Worm (Caenorhabditis elegans): ENCODE data around the gene T16G12.6.

T16G12.6 gene

DNA sequence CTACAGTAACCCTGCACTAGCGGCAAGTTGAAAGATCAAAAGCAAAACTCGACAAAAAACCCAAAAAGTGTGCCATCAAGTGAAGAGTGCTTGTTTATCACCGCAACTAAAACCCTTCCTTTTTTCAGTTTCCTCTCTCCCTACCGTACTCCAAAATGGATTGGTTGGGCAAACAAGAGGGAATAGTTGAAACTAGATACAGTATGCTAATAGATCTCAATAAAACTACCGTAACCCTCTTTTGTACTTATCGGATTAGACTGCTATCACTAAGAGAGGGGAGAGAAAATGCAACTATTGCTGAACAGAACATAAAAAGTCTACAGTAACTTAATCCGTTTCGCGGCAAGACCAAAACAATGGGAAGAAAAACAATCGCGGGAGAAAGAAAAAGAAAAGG is 26.0 kb downstream of the T16G12.6 start:
- TF ChIP-seq tab-1 (GFP tag; IDR thresholded peaks at IDR 0.05) = no peak
- no peak for TF ChIP-seq med-1 (GFP tag; optimal IDR thresholded peaks at IDR 0.05; ENCODE audit: insufficient read depth)
- TF ChIP-seq cog-1 (tag; optimal IDR thresholded peaks at IDR 0.05) = no peak
- no peak for TF ChIP-seq T22C8.4 (GFP tag; IDR thresholded peaks at IDR 0.05)
- no peak for TF ChIP-seq flt-1 (GFP tag; IDR thresholded peaks at IDR 0.05)
- no peak for TF ChIP-seq ztf-23 (GFP tag; IDR thresholded peaks at IDR 0.05)
- no peak for TF ChIP-seq ztf-29 (GFP tag; IDR thresholded peaks at IDR 0.05)
- no peak for TF ChIP-seq ref-1 (GFP tag; conservative IDR thresholded peaks at IDR 0.05)
- no peak for TF ChIP-seq klf-2 (GFP tag; conservative IDR thresholded peaks at IDR 0.05)

DNA sequence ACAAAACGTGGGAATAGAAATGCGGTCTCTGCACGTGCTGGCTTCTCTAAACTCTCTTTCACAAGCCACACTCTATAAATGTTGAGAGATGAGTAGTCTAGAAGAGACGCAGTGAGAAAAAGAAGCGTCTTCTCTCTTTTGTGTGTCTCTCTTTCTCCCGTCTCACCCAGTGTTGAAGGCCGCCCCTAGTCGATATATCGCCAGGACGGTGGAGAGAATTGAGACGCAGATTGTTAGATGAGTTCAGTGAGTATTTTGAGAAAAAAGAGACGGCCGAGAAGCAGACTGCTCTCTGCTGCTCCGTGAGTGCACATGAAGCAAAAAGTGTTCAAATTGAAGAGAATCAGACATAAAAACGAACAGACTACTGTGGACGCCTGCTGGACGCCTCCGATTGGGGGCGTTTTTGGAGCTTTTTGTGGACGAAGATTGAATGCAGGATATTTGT is 27.2 kb downstream of the T16G12.6 start:
- TF ChIP-seq med-1 (GFP tag; optimal IDR thresholded peaks at IDR 0.05; ENCODE audit: insufficient read depth) (no peak), T22C8.4 (GFP tag; IDR thresholded peaks at IDR 0.05) (0 out of 2 replicates have a peak, but pooled peaks have one; percentile 43), klf-2 (GFP tag; conservative IDR thresholded peaks at IDR 0.05) (no peak), cog-1 (tag; optimal IDR thresholded peaks at IDR 0.05) (peak; percentile 69), tab-1 (GFP tag; IDR thresholded peaks at IDR 0.05) (0 out of 2 replicates have a peak, but pooled peaks have one; percentile 47), ref-1 (GFP tag; conservative IDR thresholded peaks at IDR 0.05) (no peak), ztf-29 (GFP tag; IDR thresholded peaks at IDR 0.05) (0 out of 2 replicates have a peak, but pooled peaks have one; percentile 6), flt-1 (GFP tag; IDR thresholded peaks at IDR 0.05) (peak; percentile 64; the same call in 1 of the 2 replicates), ztf-23 (GFP tag; IDR thresholded peaks at IDR 0.05) (0 out of 2 replicates have a peak, but pooled peaks have one; percentile 48)

DNA sequence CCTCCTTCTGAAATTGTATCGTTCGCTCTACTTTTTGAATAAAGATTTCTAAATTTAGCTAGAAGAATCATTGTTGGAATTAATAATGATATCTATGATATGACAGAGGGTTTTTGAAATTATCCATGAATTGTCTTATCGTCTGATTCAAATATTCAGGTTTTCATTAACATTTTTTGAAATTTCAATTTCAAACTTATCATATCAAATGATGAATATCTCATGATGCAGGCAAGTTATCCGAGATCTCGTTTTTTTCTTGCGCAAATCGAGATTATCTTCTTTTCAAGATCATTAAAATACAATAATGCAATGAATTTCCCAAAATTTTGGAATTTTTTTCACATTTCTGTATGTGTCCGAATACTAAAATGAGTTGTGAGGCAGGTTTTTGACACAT is 28.6 kb downstream of the T16G12.6 start, which contains the start of gene spop-1:
spop-1 (minus strand) TSS at position 101 of the 400 bp plus-strand sequence.
- TF ChIP-seq T22C8.4 (GFP tag; IDR thresholded peaks at IDR 0.05) (no peak), med-1 (GFP tag; optimal IDR thresholded peaks at IDR 0.05; ENCODE audit: insufficient read depth) (no peak), flt-1 (GFP tag; IDR thresholded peaks at IDR 0.05) (no peak), ztf-23 (GFP tag; IDR thresholded peaks at IDR 0.05) (no peak), tab-1 (GFP tag; IDR thresholded peaks at IDR 0.05) (no peak), ztf-29 (GFP tag; IDR thresholded peaks at IDR 0.05) (no peak), ref-1 (GFP tag; conservative IDR thresholded peaks at IDR 0.05) (no peak), klf-2 (GFP tag; conservative IDR thresholded peaks at IDR 0.05) (no peak), cog-1 (tag; optimal IDR thresholded peaks at IDR 0.05) (no peak)

DNA sequence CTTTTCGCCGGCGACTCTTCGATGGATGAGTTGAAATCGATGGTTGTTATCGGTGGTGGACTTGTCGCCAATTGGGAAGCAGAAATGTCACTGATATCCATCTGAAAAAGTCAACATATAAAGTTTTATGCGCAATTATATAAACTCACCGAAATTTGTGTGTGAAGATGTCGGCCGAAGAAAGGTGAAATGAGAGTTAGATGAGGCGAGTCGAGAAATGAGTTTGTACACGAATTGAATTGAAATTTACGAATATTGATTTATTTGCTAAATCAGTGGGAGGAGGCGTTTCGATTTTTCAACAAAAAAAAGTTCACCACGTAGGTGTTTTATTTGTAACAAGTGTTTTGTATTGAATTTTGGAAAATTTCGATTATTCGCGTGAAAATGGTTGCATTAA is 32.0 kb downstream of the T16G12.6 start, which contains the start of gene kel-10:
kel-10 (minus strand) TSS at position 101 of the 400 bp plus-strand sequence.
- TF ChIP-seq ztf-23 (GFP tag; IDR thresholded peaks at IDR 0.05) (no peak), tab-1 (GFP tag; IDR thresholded peaks at IDR 0.05) (no peak), flt-1 (GFP tag; IDR thresholded peaks at IDR 0.05) (no peak), ref-1 (GFP tag; conservative IDR thresholded peaks at IDR 0.05) (no peak), med-1 (GFP tag; optimal IDR thresholded peaks at IDR 0.05; ENCODE audit: insufficient read depth) (no peak), ztf-29 (GFP tag; IDR thresholded peaks at IDR 0.05) (no peak), klf-2 (GFP tag; conservative IDR thresholded peaks at IDR 0.05) (no peak), T22C8.4 (GFP tag; IDR thresholded peaks at IDR 0.05) (no peak), cog-1 (tag; optimal IDR thresholded peaks at IDR 0.05) (no peak)

DNA sequence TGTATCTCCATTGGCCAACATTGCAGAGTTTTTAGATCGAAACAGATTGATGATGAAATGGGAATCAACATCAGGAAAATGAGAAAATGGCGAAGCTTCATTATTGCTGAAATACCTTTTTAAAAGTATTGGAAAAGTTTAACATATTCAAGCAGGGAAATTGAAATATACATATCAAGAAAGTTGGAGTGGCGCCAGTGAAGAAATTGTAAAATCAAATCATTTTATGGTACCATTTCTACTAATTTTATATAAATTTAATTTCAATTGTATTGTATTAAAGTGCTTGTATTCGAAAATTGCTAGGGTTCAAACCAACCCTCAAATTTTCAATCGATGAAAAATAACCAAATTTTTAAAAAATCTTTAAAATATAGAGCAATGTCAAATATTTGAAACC is 37.0 kb downstream of the T16G12.6 start, which contains the start of gene srt-55:
srt-55 (minus strand) TSS at position 101 of the 400 bp plus-strand sequence.
- no peak for TF ChIP-seq tab-1 (GFP tag; IDR thresholded peaks at IDR 0.05)
- no peak for TF ChIP-seq cog-1 (tag; optimal IDR thresholded peaks at IDR 0.05)
- TF ChIP-seq klf-2 (GFP tag; conservative IDR thresholded peaks at IDR 0.05) = no peak
- TF ChIP-seq ztf-23 (GFP tag; IDR thresholded peaks at IDR 0.05) = no peak
- no peak for TF ChIP-seq ref-1 (GFP tag; conservative IDR thresholded peaks at IDR 0.05)
- no peak for TF ChIP-seq flt-1 (GFP tag; IDR thresholded peaks at IDR 0.05)
- TF ChIP-seq T22C8.4 (GFP tag; IDR thresholded peaks at IDR 0.05) = no peak
- no peak for TF ChIP-seq ztf-29 (GFP tag; IDR thresholded peaks at IDR 0.05)
- TF ChIP-seq med-1 (GFP tag; optimal IDR thresholded peaks at IDR 0.05; ENCODE audit: insufficient read depth) = no peak

DNA sequence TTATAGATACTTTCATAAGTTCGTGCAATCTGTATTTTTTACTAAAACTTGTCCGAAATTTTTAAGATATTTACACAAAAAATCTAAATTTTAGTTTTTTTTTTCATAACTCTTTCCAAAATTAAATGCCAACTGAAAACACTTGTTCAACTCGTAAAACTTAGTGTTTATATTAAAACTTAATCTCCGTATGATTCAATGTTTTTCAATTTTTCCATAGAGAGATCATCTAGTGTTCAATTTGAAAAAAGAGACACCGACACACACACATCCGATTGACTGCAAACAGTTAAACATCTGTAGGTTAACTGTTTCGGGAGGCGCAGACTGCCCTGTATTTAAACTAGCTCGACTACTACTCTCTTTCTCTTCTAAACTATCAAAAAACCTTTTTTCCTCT is 39.6 kb downstream of the T16G12.6 start, which contains the start of gene T16H12.9:
T16H12.9 (plus strand) TSS at position 301 of the 400 bp plus-strand sequence.
- TF ChIP-seq cog-1 (tag; optimal IDR thresholded peaks at IDR 0.05) (no peak), ztf-23 (GFP tag; IDR thresholded peaks at IDR 0.05) (no peak)

DNA sequence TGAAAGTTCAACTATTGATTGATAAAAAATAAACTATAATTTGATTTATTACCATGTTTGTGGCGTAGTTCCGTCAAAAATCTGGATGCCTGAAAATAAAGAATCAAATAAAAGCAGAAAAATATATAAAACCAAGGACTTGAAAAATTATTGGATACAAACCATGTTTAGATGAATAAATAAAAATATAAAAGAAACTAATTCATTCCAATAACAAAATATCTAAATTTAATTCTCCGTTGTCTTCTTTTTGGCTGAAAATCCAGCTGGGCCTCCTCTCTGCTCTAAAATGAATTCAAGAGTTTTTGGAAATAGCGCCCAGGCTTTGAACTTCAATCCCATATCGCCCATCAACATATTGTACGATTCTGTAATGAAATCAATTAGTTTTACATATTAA is 43.6 kb downstream of the T16G12.6 start, which contains the start of gene vps-29:
vps-29 (minus strand) TSS at position 101 of the 400 bp plus-strand sequence.
- TF ChIP-seq T22C8.4 (GFP tag; IDR thresholded peaks at IDR 0.05) (no peak), tab-1 (GFP tag; IDR thresholded peaks at IDR 0.05) (no peak), flt-1 (GFP tag; IDR thresholded peaks at IDR 0.05) (no peak), ztf-29 (GFP tag; IDR thresholded peaks at IDR 0.05) (no peak), ref-1 (GFP tag; conservative IDR thresholded peaks at IDR 0.05) (no peak), klf-2 (GFP tag; conservative IDR thresholded peaks at IDR 0.05) (no peak)

DNA sequence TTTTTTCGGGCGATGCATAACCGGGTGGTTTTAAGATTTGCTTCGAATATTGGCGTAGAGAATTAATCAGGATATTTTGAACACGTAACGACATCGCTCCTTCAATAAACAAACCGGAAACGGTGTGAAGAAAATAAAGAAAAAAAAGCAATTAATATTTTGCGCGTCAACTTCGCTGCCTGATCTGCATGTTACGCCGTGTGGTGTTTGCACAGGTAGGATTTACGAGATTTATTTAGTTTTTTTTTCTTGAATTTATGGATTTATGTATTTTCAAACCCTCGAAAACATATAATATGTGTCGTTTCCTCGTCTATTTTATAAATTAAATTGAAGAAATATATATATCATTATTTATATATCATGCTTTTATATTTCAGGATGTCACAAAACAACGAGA is 45.3 kb downstream of the T16G12.6 start, which contains the start of the genes ZK1128.1 and mett-10:
ZK1128.1 (minus strand) TSS at position 99 of the 400 bp plus-strand sequence.
mett-10 (plus strand) TSS at position 375 of the 400 bp plus-strand sequence.
- TF ChIP-seq T22C8.4 (GFP tag; IDR thresholded peaks at IDR 0.05) (no peak), ztf-23 (GFP tag; IDR thresholded peaks at IDR 0.05) (no peak), cog-1 (tag; optimal IDR thresholded peaks at IDR 0.05) (no peak), klf-2 (GFP tag; conservative IDR thresholded peaks at IDR 0.05) (no peak), ztf-29 (GFP tag; IDR thresholded peaks at IDR 0.05) (no peak), med-1 (GFP tag; optimal IDR thresholded peaks at IDR 0.05; ENCODE audit: insufficient read depth) (no peak), ref-1 (GFP tag; conservative IDR thresholded peaks at IDR 0.05) (no peak), flt-1 (GFP tag; IDR thresholded peaks at IDR 0.05) (no peak), tab-1 (GFP tag; IDR thresholded peaks at IDR 0.05) (no peak)

DNA sequence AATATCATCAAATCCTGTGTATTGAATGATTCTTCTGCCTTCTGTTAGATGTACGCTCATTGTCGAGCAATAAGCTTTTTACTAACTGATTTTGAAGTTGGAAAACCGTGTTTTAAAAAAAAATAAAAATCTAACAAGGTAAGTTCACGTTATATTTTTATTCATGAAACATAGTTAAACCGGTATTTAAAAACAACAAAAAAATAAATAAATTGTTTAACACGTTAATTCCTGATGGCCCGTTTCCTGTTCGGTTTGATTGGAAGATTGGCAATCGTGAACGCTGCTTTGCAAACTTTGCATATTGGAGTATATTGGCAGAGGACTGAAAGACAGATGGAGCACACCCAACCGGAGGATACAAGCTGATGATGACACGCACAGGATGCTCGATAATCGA is 49.4 kb downstream of the T16G12.6 start, which contains the start of gene ZK1128.3:
ZK1128.3 (minus strand) TSS at position 101 of the 400 bp plus-strand sequence.
- no peak for TF ChIP-seq ztf-23 (GFP tag; IDR thresholded peaks at IDR 0.05)
- TF ChIP-seq cog-1 (tag; optimal IDR thresholded peaks at IDR 0.05) = no peak
- no peak for TF ChIP-seq ztf-29 (GFP tag; IDR thresholded peaks at IDR 0.05)
- no peak for TF ChIP-seq med-1 (GFP tag; optimal IDR thresholded peaks at IDR 0.05; ENCODE audit: insufficient read depth)
- TF ChIP-seq tab-1 (GFP tag; IDR thresholded peaks at IDR 0.05) = no peak
- TF ChIP-seq T22C8.4 (GFP tag; IDR thresholded peaks at IDR 0.05) = no peak
- TF ChIP-seq klf-2 (GFP tag; conservative IDR thresholded peaks at IDR 0.05) = no peak
- no peak for TF ChIP-seq ref-1 (GFP tag; conservative IDR thresholded peaks at IDR 0.05)
- no peak for TF ChIP-seq flt-1 (GFP tag; IDR thresholded peaks at IDR 0.05)

All from whole organism, midembryonic.